Fruit fly (Drosophila melanogaster) whole organism, wandering third instar larva: Measurements from ENCODE around the gene EMC2A.
A peak's percentile ranks its signal among the peaks of the same experiment; 100 is the strongest.

Experiments used
- Hnf4 ChIP-seq: fragments of 200-800 bp; sonication (Bioruptor generic); optimal IDR thresholded peaks from 2 replicates; lab custom pipeline; 2016; ENCODE audit warnings: missing biosample characterization, mild to moderate bottlenecking, missing genetic modification characterization
- OdsH ChIP-seq: fragments of 200-800 bp; sonication (Bioruptor generic); optimal IDR thresholded peaks from 2 replicates; lab custom pipeline; 2016; ENCODE audit warnings: missing biosample characterization, mild to moderate bottlenecking, missing genetic modification characterization
- dsf ChIP-seq: sonication (Bioruptor generic); optimal IDR thresholded peaks from 2 replicates; lab custom pipeline; 2016; ENCODE audit warnings: missing biosample characterization, missing genetic modification characterization, borderline replicate concordance
- pan ChIP-seq: fragments of >200 bp; optimal IDR thresholded peaks from 2 replicates; lab custom pipeline; 2017
- psq ChIP-seq: fragments of 200-800 bp; sonication (Bioruptor generic); optimal IDR thresholded peaks from 3 replicates; lab custom pipeline; 2017; ENCODE audit warnings: missing biosample characterization, mild to moderate bottlenecking, missing genetic modification characterization, moderate library complexity
- usp ChIP-seq: fragments of >200 bp; optimal IDR thresholded peaks from 2 replicates; lab custom pipeline; 2017; ENCODE audit warnings: missing biosample characterization, missing genetic modification characterization

DNA sequence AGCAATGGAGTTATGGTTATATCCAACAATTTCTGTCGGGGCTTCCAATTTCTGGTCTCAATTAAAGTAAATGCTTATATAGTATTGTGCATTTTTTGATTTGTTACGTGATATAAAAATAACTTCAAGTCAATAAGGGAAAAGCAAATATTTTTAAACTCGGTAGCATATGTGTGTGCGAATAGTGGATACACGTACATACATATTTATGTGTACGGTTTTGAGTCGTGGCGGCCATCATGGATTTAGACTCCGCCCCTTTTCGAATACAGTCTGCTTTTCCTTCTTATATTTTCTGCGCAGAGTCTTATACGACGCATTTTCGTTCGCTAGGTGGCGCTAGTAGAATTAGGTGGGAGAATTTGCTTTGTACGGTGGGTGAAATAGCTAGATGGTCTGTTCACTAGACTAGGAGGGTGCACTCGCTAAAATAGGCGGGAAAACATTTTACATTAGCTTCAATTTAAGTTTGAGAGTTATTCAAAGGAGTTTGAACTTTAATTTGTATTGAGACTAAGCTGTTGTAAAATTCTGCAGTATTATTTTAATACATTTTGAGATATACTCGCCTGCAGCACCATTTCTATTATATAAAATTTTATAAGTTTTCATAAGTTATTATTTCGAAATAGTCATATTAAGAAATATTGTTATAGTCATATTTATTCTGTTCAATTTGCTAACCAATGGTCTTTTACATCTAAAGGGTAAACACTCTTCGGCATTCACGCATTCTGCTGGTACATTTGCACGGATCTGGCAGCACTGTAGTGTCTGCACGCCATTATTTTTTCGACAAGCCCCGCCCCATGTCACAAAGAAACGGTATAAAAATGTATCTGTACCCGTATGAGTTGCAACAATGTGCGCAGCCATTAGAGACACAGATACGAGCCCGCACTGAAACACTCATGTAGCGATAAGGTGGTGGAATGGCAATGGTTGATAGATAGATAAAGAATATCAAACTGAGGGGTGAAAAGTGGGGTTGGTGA lies 26.2 kb downstream of the EMC2A start:
- TF ChIP-seq usp (GFP tag; lab: Kevin White, UChicago) (no peak), dsf (no peak), Hnf4 (GFP tag; lab: Kevin White, UChicago) (peak; percentile 14), psq (GFP tag; lab: Kevin White, UChicago) (no peak), pan (no peak), OdsH (GFP tag; lab: Kevin White, UChicago) (peak; percentile 35)
